Fruit fly (Drosophila melanogaster): ENCODE results near the gene scf.
A peak's percentile ranks its signal among the peaks of the same experiment; 100 is the strongest.

The scf gene

dm6 chr3L:1298509-1298908 lies at the start of gene scf (continued):
- TF ChIP-seq CG7963 (GFP tag; IDR thresholded peaks at IDR 0.05; ENCODE audit: partially characterized antibody) (no peak), peb (GFP tag; IDR thresholded peaks at IDR 0.05) (no peak), Dek (tag; optimal IDR thresholded peaks at IDR 0.05) (no peak), sug (tag; optimal IDR thresholded peaks at IDR 0.05) (peak; percentile 40), CG9727 (GFP tag; optimal IDR thresholded peaks at IDR 0.05) (no peak), Dll (GFP tag; IDR thresholded peaks at IDR 0.05; ENCODE audit: partially characterized antibody) (peak; percentile 58; the same call in 3 of the 4 replicates), Side (GFP tag; optimal IDR thresholded peaks at IDR 0.05) (no peak), CG42726 (GFP tag; IDR thresholded peaks at IDR 0.05; ENCODE audit: partially characterized antibody) (0 out of 2 replicates have a peak, but pooled peaks have one; percentile 48), CG9932 (GFP tag; IDR thresholded peaks at IDR 0.05) (peak; percentile 36), Gug (GFP tag; IDR thresholded peaks at IDR 0.05) (no peak; the same call in 3 of the 4 replicates), CTCF (GFP tag; optimal IDR thresholded peaks at IDR 0.05) (peak; percentile 33), Meics (GFP tag; optimal IDR thresholded peaks at IDR 0.05) (no peak), CG3838 (GFP tag; optimal IDR thresholded peaks at IDR 0.05) (no peak), CG10267 (tag; optimal IDR thresholded peaks at IDR 0.05) (peak; percentile 17), Hand (GFP tag; optimal IDR thresholded peaks at IDR 0.05) (no peak), CG15514 (GFP tag; optimal IDR thresholded peaks at IDR 0.05) (peak; percentile 96), croc (GFP tag; conservative IDR thresholded peaks at IDR 0.05) (no peak), CG17912 (GFP tag; optimal IDR thresholded peaks at IDR 0.05) (no peak), CG31441 (GFP tag; IDR thresholded peaks at IDR 0.05) (no peak), trem (tag; optimal IDR thresholded peaks at IDR 0.05) (peak; percentile 71), Sry-β (GFP tag; optimal IDR thresholded peaks at IDR 0.05) (peak; percentile 88), gfzf (GFP tag; optimal IDR thresholded peaks at IDR 0.05) (peak; percentile 16), CG7928 (GFP tag; optimal IDR thresholded peaks at IDR 0.05) (no peak), CG31388 (GFP tag; optimal IDR thresholded peaks at IDR 0.05) (no peak), CG8924 (tag; optimal IDR thresholded peaks at IDR 0.05) (peak; percentile 15), H15 (GFP tag; IDR thresholded peaks at IDR 0.05) (0 out of 3 replicates have a peak, but pooled peaks have one; percentile 33), zf30C (GFP tag; optimal IDR thresholded peaks at IDR 0.05) (no peak), lov (optimal IDR thresholded peaks at IDR 0.05) (no peak), lov (GFP tag; IDR thresholded peaks at IDR 0.05) (peak; percentile 54; the same call in 1 of the 3 replicates), gsb-n (tag; optimal IDR thresholded peaks at IDR 0.05) (no peak), CG15479 (GFP tag; optimal IDR thresholded peaks at IDR 0.05) (no peak), CG31365 (tag; optimal IDR thresholded peaks at IDR 0.05) (no peak), MESR4 (GFP tag; optimal IDR thresholded peaks at IDR 0.05) (peak; percentile 64), Trl (optimal IDR thresholded peaks at IDR 0.05) (peak in 1 of 2 experiments; percentile 34), Trl (GFP tag; optimal IDR thresholded peaks at IDR 0.05) (peak; percentile 9), phol (tag; optimal IDR thresholded peaks at IDR 0.05) (peak; percentile 4), CG33213 (GFP tag; optimal IDR thresholded peaks at IDR 0.05) (peak; percentile 13), CG1603 (tag; optimal IDR thresholded peaks at IDR 0.05) (peak; percentile 44), ash1 (GFP tag; optimal IDR thresholded peaks at IDR 0.05) (no peak), sr (GFP tag; IDR thresholded peaks at IDR 0.05) (no peak), vvl (GFP tag; IDR thresholded peaks at IDR 0.05) (peak; percentile 39), cas (GFP tag; IDR thresholded peaks at IDR 0.05) (no peak), CG17361 (GFP tag; IDR thresholded peaks at IDR 0.05) (no peak), crc (GFP tag; optimal IDR thresholded peaks at IDR 0.05) (no peak), seq (GFP tag; IDR thresholded peaks at IDR 0.05) (no peak), ro (GFP tag; IDR thresholded peaks at IDR 0.05) (peak; percentile 40; the same call in 1 of the 2 replicates), CG12659 (GFP tag; optimal IDR thresholded peaks at IDR 0.05) (peak; percentile 2), Nf-YC (tag; optimal IDR thresholded peaks at IDR 0.05) (peak; percentile 19), repo (GFP tag; optimal IDR thresholded peaks at IDR 0.05) (peak; percentile 18), Ptx1 (GFP tag; IDR thresholded peaks at IDR 0.05) (no peak), Ets97D (GFP tag; optimal IDR thresholded peaks at IDR 0.05) (no peak), br (optimal IDR thresholded peaks at IDR 0.05) (no peak), CG18262 (tag; optimal IDR thresholded peaks at IDR 0.05) (peak; percentile 13)
